Fruit fly (Drosophila melanogaster) whole organism, pupa: ENCODE measurements around the gene SMC3.

Experiments used
- CG12605 ChIP-seq: fragments of 200-800 bp; sonication (Bioruptor generic); IDR thresholded peaks from 2 replicates; pipeline ENCODE4 v1.3.6; 2022; ENCODE audit warnings: missing biosample characterization, missing genetic modification characterization
- CG34367 ChIP-seq: fragments of 200-800 bp; sonication (Bioruptor generic); optimal IDR thresholded peaks from 2 replicates; lab custom pipeline; 2018; ENCODE audit warnings: missing biosample characterization, mild to moderate bottlenecking, missing genetic modification characterization
- CG8159 ChIP-seq: fragments of 200-800 bp; sonication (Bioruptor generic); optimal IDR thresholded peaks from 3 replicates; lab custom pipeline; 2018; ENCODE audit warnings: missing biosample characterization, mild to moderate bottlenecking, missing genetic modification characterization, moderate library complexity
- EcR ChIP-seq: fragments of 200-800 bp; sonication (Bioruptor generic); optimal IDR thresholded peaks from 3 replicates; lab custom pipeline; 2019; ENCODE audit warnings: missing biosample characterization, missing genetic modification characterization, mild to moderate bottlenecking, moderate library complexity, missing genetic modification reagents
- Pif1A ChIP-seq: fragments of 200-800 bp; sonication (Bioruptor generic); optimal IDR thresholded peaks from 3 replicates; lab custom pipeline; 2016; ENCODE audit warnings: missing biosample characterization, missing genetic modification characterization
- Snoo ChIP-seq: fragments of 200-800 bp; sonication (Bioruptor generic); optimal IDR thresholded peaks from 3 replicates; lab custom pipeline; 2017; ENCODE audit warnings: missing biosample characterization, mild to moderate bottlenecking, missing genetic modification characterization, inconsistent platforms
- fd96Ca ChIP-seq: fragments of 200-800 bp; sonication (Bioruptor generic); IDR thresholded peaks from 3 replicates; pipeline ENCODE4 v1.3.6; 2022; ENCODE audit warnings: missing biosample characterization, missing genetic modification characterization

dm6 chrX:16574114-16574513 lies 19.1 kb downstream of the SMC3 start:
- no peak for TF ChIP-seq Snoo (tag; lab: Kevin White, UChicago)
- no peak for TF ChIP-seq CG12605 (GFP tag; lab: Robert Waterston, UW)
- TF ChIP-seq EcR (GFP tag; lab: Kevin White, UChicago) = no peak
- TF ChIP-seq Pif1A (GFP tag; lab: Kevin White, UChicago) = no peak
- no peak for TF ChIP-seq CG8159 (tag; lab: Kevin White, UChicago)
- TF ChIP-seq CG34367 (tag; lab: Kevin White, UChicago) = no peak
- TF ChIP-seq fd96Ca (GFP tag; lab: Robert Waterston, UW) = no peak
